Fruit fly (Drosophila melanogaster) Kc167 (cell line): ENCODE measurements around the gene RpL7-like.

ENCODE experiments used
- Myc ChIP-seq: fragments of >200 bp; optimal IDR thresholded peaks from 2 replicates; lab custom pipeline; 2017; ENCODE audit warnings: missing external identifiers
- Sin3A ChIP-seq: fragments of >200 bp; optimal IDR thresholded peaks from 2 replicates; lab custom pipeline; 2018; ENCODE audit warnings: missing external identifiers
- h ChIP-seq: fragments of >200 bp; optimal IDR thresholded peaks from 3 replicates; lab custom pipeline; 2018; ENCODE audit warnings: missing external identifiers
- insv ChIP-seq: fragments of >200 bp; optimal IDR thresholded peaks from 3 replicates; lab custom pipeline; 2018; ENCODE audit warnings: missing external identifiers
- psq ChIP-seq: fragments of >200 bp; optimal IDR thresholded peaks from 2 replicates; lab custom pipeline; 2017; ENCODE audit warnings: missing external identifiers
- ttk ChIP-seq: sonication (Bioruptor generic); optimal IDR thresholded peaks from 2 replicates; lab custom pipeline; 2017; ENCODE audit warnings: missing external identifiers

The RpL7-like gene

dm6 chr2L:12038177-12038581 lies 17.9 kb upstream of the RpL7-like start, which contains the start of gene Tom70:
TSS of gene Tom70 (minus strand) at chr2L:12038511.
- TF ChIP-seq Sin3A (lab: Kevin White, UChicago) (no peak), insv (lab: Kevin White, UChicago) (no peak), Myc (lab: Kevin White, UChicago) (no peak), psq (no peak), ttk (lab: Kevin White, UChicago) (no peak), h (lab: Kevin White, UChicago) (no peak)

DNA sequence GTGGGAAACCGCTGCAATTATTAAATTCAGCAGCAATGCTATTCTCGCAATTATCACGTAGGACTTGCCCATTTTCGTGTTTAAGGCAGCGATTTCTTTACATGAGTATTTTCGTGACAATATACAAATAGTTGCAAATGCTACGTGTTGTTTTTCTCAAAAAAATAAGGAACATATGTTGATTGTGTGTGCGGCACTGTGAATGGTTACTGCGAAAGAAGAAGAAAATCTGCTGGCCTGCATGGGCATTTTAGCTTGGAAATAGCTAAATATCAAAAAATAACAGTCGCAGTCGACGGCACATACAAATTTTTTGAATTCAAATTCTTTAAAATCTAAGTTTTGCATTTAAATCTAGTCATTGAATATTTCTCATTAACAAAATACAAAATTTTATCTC lies 15.6 kb upstream of the RpL7-like start, which contains the start of gene CG6766:
CG6766 (minus strand) TSS at position 180 of the 400 bp plus-strand sequence.
- TF ChIP-seq psq, result no peak

- TF ChIP-seq ttk (lab: Kevin White, UChicago) (no peak), Myc (lab: Kevin White, UChicago) (no peak), psq (no peak), h (lab: Kevin White, UChicago) (no peak), insv (lab: Kevin White, UChicago) (no peak), Sin3A (lab: Kevin White, UChicago) (no peak)
Observed at dm6 chr2L:12044613-12045350, 11.3 kb upstream of the RpL7-like start, which contains the start of gene CG6785. TSS of gene CG6785 (minus strand) at chr2L:12045200.

dm6 chr2L:12045578-12045940 lies 10.6 kb upstream of the RpL7-like start:
- TF ChIP-seq h (lab: Kevin White, UChicago) (no peak), Myc (lab: Kevin White, UChicago) (no peak), ttk (lab: Kevin White, UChicago) (no peak), Sin3A (lab: Kevin White, UChicago) (no peak), psq (no peak), insv (lab: Kevin White, UChicago) (no peak)

dm6 chr2L:12045941-12046855 lies 9.9 kb upstream of the RpL7-like start, which contains the start of gene CG6770:
TSS of gene CG6770 (minus strand) at chr2L:12046118.
- no peak for TF ChIP-seq h (lab: Kevin White, UChicago)
- TF ChIP-seq insv (lab: Kevin White, UChicago), result no peak

DNA sequence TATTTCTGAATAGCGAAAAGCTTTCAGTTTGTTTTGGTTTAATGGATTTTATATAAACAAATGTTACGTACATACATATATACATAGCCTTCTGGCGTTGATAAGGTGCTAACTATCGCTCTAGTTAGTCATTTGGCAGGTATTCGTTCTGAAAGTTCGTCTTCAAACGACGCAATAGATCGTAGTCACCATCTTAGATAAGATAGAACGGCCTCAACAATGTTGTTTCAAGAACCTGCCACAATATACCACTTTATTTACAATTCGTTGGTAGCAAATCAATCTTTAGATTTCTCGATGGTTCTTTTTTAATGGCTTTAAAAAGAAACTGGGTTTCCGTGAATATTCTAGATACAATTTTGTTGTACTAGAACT lies 9.3 kb upstream of the RpL7-like start:
- TF ChIP-seq ttk (lab: Kevin White, UChicago) (no peak), Myc (lab: Kevin White, UChicago) (no peak)

DNA sequence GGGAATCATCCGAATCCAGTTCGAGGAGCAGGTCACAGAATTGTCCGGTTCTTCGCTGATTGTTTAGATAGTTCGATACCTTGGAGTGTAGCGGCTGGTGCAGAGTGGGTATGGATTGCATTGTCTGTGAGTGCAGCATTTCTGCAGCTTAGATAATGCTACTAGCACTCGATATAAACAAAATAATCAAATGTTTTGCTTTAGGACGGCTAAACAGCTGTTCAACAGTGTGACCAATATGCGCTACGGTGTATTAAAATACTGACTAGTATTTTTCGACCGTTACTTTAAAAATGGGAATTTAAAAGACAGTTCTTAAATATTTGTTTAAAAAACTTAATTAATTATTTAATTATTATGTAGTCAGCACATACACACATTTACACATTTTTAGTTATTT lies 7.4 kb upstream of the RpL7-like start, which contains the start of gene Plzf:
Plzf (minus strand) TSS at position 196 of the 400 bp plus-strand sequence.
- TF ChIP-seq Myc (lab: Kevin White, UChicago) (no peak), ttk (lab: Kevin White, UChicago) (no peak), Sin3A (lab: Kevin White, UChicago) (no peak), insv (lab: Kevin White, UChicago) (no peak), h (lab: Kevin White, UChicago) (no peak)

DNA sequence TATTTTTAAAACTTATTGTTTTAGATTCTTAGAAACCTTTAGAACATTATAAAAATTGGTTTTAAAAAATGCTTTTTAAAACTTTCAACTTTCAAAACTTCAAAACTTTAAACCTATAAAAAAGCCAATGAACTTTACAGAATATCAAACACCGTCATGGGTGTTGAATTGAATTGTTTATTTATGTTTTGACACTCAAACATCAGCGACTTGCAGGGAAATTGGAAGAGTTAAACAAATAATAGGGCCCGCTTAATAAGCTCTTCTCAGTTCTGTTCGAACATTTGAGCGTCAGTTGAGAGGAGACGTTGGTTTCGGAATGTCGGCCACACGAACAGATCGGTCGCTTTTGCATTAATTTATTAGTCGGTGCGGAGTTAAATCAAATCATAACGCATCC lies 7.0 kb upstream of the RpL7-like start, which contains the start of gene PLCXD:
PLCXD (plus strand) TSS at position 286 of the 400 bp plus-strand sequence.
- TF ChIP-seq Myc (lab: Kevin White, UChicago), result no peak
- TF ChIP-seq Sin3A (lab: Kevin White, UChicago), result no peak
- TF ChIP-seq ttk (lab: Kevin White, UChicago), result no peak
- no peak for TF ChIP-seq insv (lab: Kevin White, UChicago)
- TF ChIP-seq psq, result no peak
- no peak for TF ChIP-seq h (lab: Kevin White, UChicago)

dm6 chr2L:12053365-12053764 lies 2.8 kb upstream of the RpL7-like start:
- TF ChIP-seq Sin3A (lab: Kevin White, UChicago) (no peak), insv (lab: Kevin White, UChicago) (no peak), ttk (lab: Kevin White, UChicago) (no peak), Myc (lab: Kevin White, UChicago) (no peak), h (lab: Kevin White, UChicago) (no peak), psq (no peak)

DNA sequence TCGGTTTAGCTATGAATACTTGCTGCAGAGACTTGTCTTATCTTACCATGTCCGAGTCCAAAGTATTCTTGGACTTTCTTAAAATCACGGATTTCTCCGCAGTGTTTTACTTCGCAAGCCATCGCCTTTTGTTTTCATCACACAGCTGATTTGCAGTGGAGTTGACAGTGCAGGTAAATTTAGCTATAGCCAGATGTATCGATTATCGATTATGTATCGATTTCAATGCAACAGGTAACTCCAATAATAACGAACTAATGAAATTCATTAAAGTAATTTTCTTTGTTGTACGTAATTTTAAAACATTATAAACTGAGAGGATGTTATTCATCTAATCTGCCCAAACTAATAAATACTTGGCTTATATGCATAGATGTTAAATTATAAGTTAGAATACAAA lies 6.9 kb downstream of the RpL7-like start, which contains the start of gene Rab3-GAP:
Rab3-GAP (minus strand) TSS at position 150 of the 400 bp plus-strand sequence.
- no peak for TF ChIP-seq ttk (lab: Kevin White, UChicago)
- no peak for TF ChIP-seq Myc (lab: Kevin White, UChicago)
- TF ChIP-seq Sin3A (lab: Kevin White, UChicago), result no peak
- TF ChIP-seq insv (lab: Kevin White, UChicago), result no peak
- TF ChIP-seq psq, result no peak
- no peak for TF ChIP-seq h (lab: Kevin White, UChicago)

- no peak for TF ChIP-seq Sin3A (lab: Kevin White, UChicago)
- no peak for TF ChIP-seq psq
- no peak for TF ChIP-seq Myc (lab: Kevin White, UChicago)
- TF ChIP-seq ttk (lab: Kevin White, UChicago), result no peak
- no peak for TF ChIP-seq h (lab: Kevin White, UChicago)
- TF ChIP-seq insv (lab: Kevin White, UChicago), result no peak
Observed at dm6 chr2L:12065683-12066386, 9.7 kb downstream of the RpL7-like start.
